Fruit fly (Drosophila melanogaster): ENCODE measurements around the gene chrb.

The chrb gene

dm6 chr3L:11487327-11487973 lies at the start of gene chrb:
Gene chrb (plus strand): TSS chr3L:11487550.
- TF ChIP-seq noc (tag; optimal IDR thresholded peaks at IDR 0.05) = peak; percentile 45

dm6 chr3L:11439570-11439969 lies 47.8 kb upstream of the chrb start:
- TF ChIP-seq noc (tag; optimal IDR thresholded peaks at IDR 0.05) = no peak

dm6 chr3L:11440258-11440657 lies 47.1 kb upstream of the chrb start:
- TF ChIP-seq noc (tag; optimal IDR thresholded peaks at IDR 0.05) = no peak

dm6 chr3L:11440769-11441168 lies 46.6 kb upstream of the chrb start:
- no peak for TF ChIP-seq noc (tag; optimal IDR thresholded peaks at IDR 0.05)

dm6 chr3L:11441889-11442782 lies 45.2 kb upstream of the chrb start:
- TF ChIP-seq noc (tag; optimal IDR thresholded peaks at IDR 0.05) = no peak

- no peak for TF ChIP-seq noc (tag; optimal IDR thresholded peaks at IDR 0.05)
Observed at dm6 chr3L:11443474-11444080, 43.8 kb upstream of the chrb start.

- TF ChIP-seq noc (tag; optimal IDR thresholded peaks at IDR 0.05) = peak; percentile 3
Observed at dm6 chr3L:11444169-11444568, 43.2 kb upstream of the chrb start.

dm6 chr3L:11444861-11445260 lies 42.5 kb upstream of the chrb start, which contains the start of gene CG7557:
Gene CG7557 (plus strand): TSS chr3L:11445161.
- TF ChIP-seq noc (tag; optimal IDR thresholded peaks at IDR 0.05) = no peak

dm6 chr3L:11447022-11447728 lies 40.2 kb upstream of the chrb start:
- no peak for TF ChIP-seq noc (tag; optimal IDR thresholded peaks at IDR 0.05)

dm6 chr3L:11448349-11448748 lies 39.0 kb upstream of the chrb start:
- no peak for TF ChIP-seq noc (tag; optimal IDR thresholded peaks at IDR 0.05)

- no peak for TF ChIP-seq noc (tag; optimal IDR thresholded peaks at IDR 0.05)
Observed at dm6 chr3L:11448935-11449334, 38.4 kb upstream of the chrb start.

dm6 chr3L:11450535-11450934 lies 36.8 kb upstream of the chrb start:
- no peak for TF ChIP-seq noc (tag; optimal IDR thresholded peaks at IDR 0.05)

- TF ChIP-seq noc (tag; optimal IDR thresholded peaks at IDR 0.05) = no peak
Observed at dm6 chr3L:11454461-11454860, 32.9 kb upstream of the chrb start.

dm6 chr3L:11458370-11458769 lies 29.0 kb upstream of the chrb start, which contains the start of the genes CG12289 and CG7551:
Gene CG12289 (minus strand): TSS chr3L:11458470.
Gene CG7551 (plus strand): TSS chr3L:11458490.
- TF ChIP-seq noc (tag; optimal IDR thresholded peaks at IDR 0.05) = no peak

dm6 chr3L:11465371-11465914 lies 21.9 kb upstream of the chrb start, which contains the start of gene Fum3:
Gene Fum3 (minus strand): TSS chr3L:11465864.
- no peak for TF ChIP-seq noc (tag; optimal IDR thresholded peaks at IDR 0.05)

All from whole organism, larva.